Fruit fly (Drosophila melanogaster) Kc167 (cell line): ENCODE data around the gene IM33.

ENCODE experiments used
- Myc ChIP-seq: fragments of >200 bp; optimal IDR thresholded peaks from 2 replicates; lab custom pipeline; 2017; ENCODE audit warnings: missing external identifiers
- Sin3A ChIP-seq: fragments of >200 bp; optimal IDR thresholded peaks from 2 replicates; lab custom pipeline; 2018; ENCODE audit warnings: missing external identifiers
- h ChIP-seq: fragments of >200 bp; optimal IDR thresholded peaks from 3 replicates; lab custom pipeline; 2018; ENCODE audit warnings: missing external identifiers
- insv ChIP-seq: fragments of >200 bp; optimal IDR thresholded peaks from 3 replicates; lab custom pipeline; 2018; ENCODE audit warnings: missing external identifiers
- psq ChIP-seq: fragments of >200 bp; optimal IDR thresholded peaks from 2 replicates; lab custom pipeline; 2017; ENCODE audit warnings: missing external identifiers
- ttk ChIP-seq: sonication (Bioruptor generic); optimal IDR thresholded peaks from 2 replicates; lab custom pipeline; 2017; ENCODE audit warnings: missing external identifiers

DNA sequence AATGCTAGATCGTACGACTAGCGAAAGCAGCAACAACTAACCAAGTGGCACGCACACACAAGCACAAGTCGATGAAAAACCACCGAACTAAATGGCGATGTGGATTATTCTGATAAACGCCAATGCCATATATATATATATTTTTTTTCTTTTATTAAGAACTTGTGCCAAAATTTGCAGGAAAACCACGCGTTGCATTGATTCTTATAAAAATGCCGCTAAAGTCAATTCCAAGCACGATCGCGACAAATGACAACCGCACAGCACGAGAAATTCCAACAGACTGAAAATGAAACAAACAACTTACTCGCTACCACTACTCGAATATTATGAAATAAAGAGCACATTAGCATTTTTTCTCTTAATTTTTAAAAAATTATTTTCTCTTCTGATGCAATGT, 39.8 kb downstream of the IM33 start, which contains the start of gene for:
- no peak for TF ChIP-seq h (lab: Kevin White, UChicago)
- no peak for TF ChIP-seq Myc (lab: Kevin White, UChicago)
- TF ChIP-seq Sin3A: no peak
- TF ChIP-seq ttk (lab: Kevin White, UChicago): no peak
- no peak for TF ChIP-seq psq (lab: Kevin White, UChicago)
- no peak for TF ChIP-seq insv (lab: Kevin White, UChicago)
